Worm (Caenorhabditis elegans) whole organism, L1 larva: ENCODE measurements around the gene F19B2.7.

ENCODE experiments used
- C04F5.9 ChIP-seq: sonication (generic microtip); optimal IDR thresholded peaks from 2 replicates; lab custom pipeline; 2016; ENCODE audit warnings: missing genetic modification characterization, missing compliant biosample characterization
- C16A3.4 ChIP-seq: fragments of 150-350 bp; optimal IDR thresholded peaks from 2 replicates; lab custom pipeline; 2014; ENCODE audit warnings: missing biosample characterization, missing genetic modification characterization
- C34B4.2 ChIP-seq: sonication (generic microtip); optimal IDR thresholded peaks from 2 replicates; lab custom pipeline; 2017; ENCODE audit warnings: mild to moderate bottlenecking, missing genetic modification characterization, missing compliant biosample characterization
- alr-1 ChIP-seq: fragments of 200-800 bp; sonication (Bioruptor generic); optimal IDR thresholded peaks from 2 replicates; lab custom pipeline; 2018; ENCODE audit warnings: borderline replicate concordance, mild to moderate bottlenecking, missing genetic modification characterization, missing compliant biosample characterization
- ama-1 ChIP-seq: fragments of 150-350 bp; optimal IDR thresholded peaks from 2 replicates; lab custom pipeline; 2014
- ceh-63 ChIP-seq: fragments of 200-800 bp; sonication (Bioruptor generic); optimal IDR thresholded peaks from 2 replicates; lab custom pipeline; 2018; ENCODE audit warnings: mild to moderate bottlenecking, missing genetic modification characterization, missing compliant biosample characterization
- ces-1 ChIP-seq: fragments of 150-350 bp; optimal IDR thresholded peaks from 2 replicates; lab custom pipeline; 2014; ENCODE audit warnings: missing biosample characterization, missing genetic modification reagents, missing genetic modification characterization
- dpl-1 ChIP-seq, 3 experiments: fragments of 150-350 bp in 2 of 3; sonication (generic microtip) in 1 of 3; optimal IDR thresholded peaks; 2 replicates each; lab custom pipeline; 2014 to 2017; ENCODE audit warnings: missing biosample characterization in 3 of 3, missing genetic modification characterization in 3 of 3, missing genetic modification reagents in 3 of 3
- efl-1 ChIP-seq, 4 experiments: fragments of 150-350 bp; optimal IDR thresholded peaks in 3 of 4; peaks in 1 of 4; 1 replicate in 1 of 4; 2 replicates in 3 of 4; lab custom pipeline; 2014; ENCODE audit warnings: missing biosample characterization in 2 of 4, missing genetic modification characterization in 2 of 4, missing genetic modification reagents in 2 of 4
- egl-13 ChIP-seq: sonication (generic microtip); optimal IDR thresholded peaks from 2 replicates; lab custom pipeline; 2016; ENCODE audit warnings: missing genotype, missing genetic modification reagents, missing genetic modification characterization, missing compliant biosample characterization
- egl-27 ChIP-seq, 2 experiments: fragments of 150-350 bp in 1 of 2; sonication (generic microtip); optimal IDR thresholded peaks; 3 replicates each; lab custom pipeline; 2017 to 2018; ENCODE audit warnings: missing biosample characterization in 2 of 2, missing genetic modification characterization in 2 of 2, missing genetic modification reagents in 2 of 2
- elt-2 ChIP-seq: sonication (generic microtip); optimal IDR thresholded peaks from 2 replicates; lab custom pipeline; 2016; ENCODE audit warnings: missing genetic modification characterization, mild to moderate bottlenecking, inconsistent platforms, missing compliant biosample characterization, missing genetic modification reagents
- fkh-4 ChIP-seq: sonication (generic microtip); optimal IDR thresholded peaks from 2 replicates; lab custom pipeline; 2016; ENCODE audit warnings: missing compliant biosample characterization, missing genetic modification characterization, borderline replicate concordance
- fos-1 ChIP-seq: fragments of 150-350 bp; optimal IDR thresholded peaks from 2 replicates; lab custom pipeline; 2014; ENCODE audit warnings: missing biosample characterization, missing genetic modification characterization
- grh-1 ChIP-seq: fragments of 200-800 bp; sonication (Bioruptor generic); IDR thresholded peaks from 2 replicates; pipeline ENCODE4 v1.3.6; 2022; ENCODE audit warnings: missing genetic modification reagents, missing genetic modification characterization, missing compliant biosample characterization
- hpl-2 ChIP-seq: fragments of 150-350 bp; optimal IDR thresholded peaks from 2 replicates; lab custom pipeline; 2014; ENCODE audit warnings: missing biosample characterization, missing genetic modification reagents, missing genetic modification characterization
- isw-1 ChIP-seq: fragments of 200-800 bp; sonication (Bioruptor generic); IDR thresholded peaks from 2 replicates; pipeline ENCODE4 v1.3.6; 2022; ENCODE audit warnings: missing genetic modification characterization, missing compliant biosample characterization
- jun-1 ChIP-seq: fragments of 150-350 bp; optimal IDR thresholded peaks from 2 replicates; lab custom pipeline; 2014; ENCODE audit warnings: missing biosample characterization, missing genetic modification reagents, missing genetic modification characterization
- lin-13 ChIP-seq: fragments of 150-350 bp; optimal IDR thresholded peaks from 2 replicates; lab custom pipeline; 2014; ENCODE audit warnings: missing biosample characterization, missing genetic modification reagents, missing genetic modification characterization
- lin-14 ChIP-seq: fragments of 200-800 bp; sonication (Bioruptor generic); optimal IDR thresholded peaks from 2 replicates; lab custom pipeline; 2018; ENCODE audit warnings: mild to moderate bottlenecking, missing genetic modification characterization, moderate library complexity, missing compliant biosample characterization
- lin-35 ChIP-seq, 2 experiments: fragments of 150-350 bp; optimal IDR thresholded peaks; 2 replicates each; lab custom pipeline; 2014; ENCODE audit warnings: missing biosample characterization in 2 of 2, missing genetic modification characterization in 2 of 2, missing genetic modification reagents in 2 of 2
- lin-39 ChIP-seq: fragments of 150-350 bp; optimal IDR thresholded peaks from 2 replicates; lab custom pipeline; 2014; ENCODE audit warnings: missing biosample characterization, missing genetic modification reagents, missing genetic modification characterization
- mab-9 ChIP-seq: fragments of 200-800 bp; sonication (Bioruptor generic); IDR thresholded peaks from 2 replicates; pipeline ENCODE4 v1.3.6; 2022; ENCODE audit warnings: missing genetic modification reagents, missing genetic modification characterization, missing compliant biosample characterization
- mep-1 ChIP-seq: fragments of 150-350 bp; optimal IDR thresholded peaks from 2 replicates; lab custom pipeline; 2014; ENCODE audit warnings: missing biosample characterization, missing genetic modification characterization
- nhr-11 ChIP-seq: fragments of 150-350 bp; optimal IDR thresholded peaks from 2 replicates; lab custom pipeline; 2014; ENCODE audit warnings: missing biosample characterization, missing genetic modification characterization
- nhr-12 ChIP-seq: sonication (generic microtip); optimal IDR thresholded peaks from 2 replicates; lab custom pipeline; 2017; ENCODE audit warnings: missing biosample characterization, missing genetic modification characterization
- nhr-19 ChIP-seq: fragments of 200-800 bp; sonication (Bioruptor generic); conservative IDR thresholded peaks from 2 replicates; pipeline ENCODE4 v1.3.6; 2022; ENCODE audit warnings: missing genetic modification characterization, missing compliant biosample characterization
- nhr-71 ChIP-seq: sonication (generic microtip); optimal IDR thresholded peaks from 2 replicates; lab custom pipeline; 2016; ENCODE audit warnings: mild to moderate bottlenecking, missing genetic modification characterization, moderate library complexity, missing compliant biosample characterization
- nhr-76 ChIP-seq: sonication (generic microtip); optimal IDR thresholded peaks from 2 replicates; lab custom pipeline; 2017; ENCODE audit warnings: missing biosample characterization, missing genetic modification characterization
- nhr-77 ChIP-seq: fragments of 150-350 bp; optimal IDR thresholded peaks from 2 replicates; lab custom pipeline; 2014; ENCODE audit warnings: missing biosample characterization, missing genetic modification characterization
- nhr-90 ChIP-seq: sonication (generic microtip); optimal IDR thresholded peaks from 2 replicates; lab custom pipeline; 2016; ENCODE audit warnings: mild to moderate bottlenecking, missing genetic modification characterization, missing compliant biosample characterization; ENCODE audit not compliant: poor library complexity
- pag-3 ChIP-seq: sonication (generic microtip); optimal IDR thresholded peaks from 2 replicates; lab custom pipeline; 2017; ENCODE audit warnings: missing genetic modification characterization, mild to moderate bottlenecking, missing compliant biosample characterization, antibody characterized with exemption, borderline replicate concordance; ENCODE audit not compliant: insufficient read depth
- pax-3 ChIP-seq: fragments of 200-800 bp; sonication (Bioruptor generic); optimal IDR thresholded peaks from 2 replicates; lab custom pipeline; 2018; ENCODE audit warnings: mild to moderate bottlenecking, missing genetic modification characterization, moderate library complexity, missing compliant biosample characterization
- pqm-1 ChIP-seq: sonication (generic microtip); optimal IDR thresholded peaks from 3 replicates; lab custom pipeline; 2017; ENCODE audit warnings: missing biosample characterization, missing genetic modification characterization
- rnt-1 ChIP-seq: sonication (generic microtip); optimal IDR thresholded peaks from 2 replicates; lab custom pipeline; 2016; ENCODE audit warnings: mild to moderate bottlenecking, missing genetic modification characterization, moderate library complexity, missing compliant biosample characterization
- snpc-4 ChIP-seq: fragments of 150-350 bp; optimal IDR thresholded peaks from 2 replicates; lab custom pipeline; 2014; ENCODE audit warnings: missing biosample characterization, missing genetic modification characterization
- snu-23 ChIP-seq: sonication (generic microtip); optimal IDR thresholded peaks from 2 replicates; lab custom pipeline; 2016; ENCODE audit warnings: missing genetic modification characterization, missing compliant biosample characterization
- tlp-1 ChIP-seq: fragments of 150-350 bp; optimal IDR thresholded peaks from 2 replicates; lab custom pipeline; 2014; ENCODE audit warnings: missing biosample characterization, missing genetic modification characterization
- xbp-1 ChIP-seq: sonication (generic microtip); optimal IDR thresholded peaks from 2 replicates; lab custom pipeline; 2016; ENCODE audit warnings: missing genetic modification characterization, missing compliant biosample characterization
- ztf-11 ChIP-seq, 2 experiments: sonication (generic microtip); optimal IDR thresholded peaks; 2 replicates each; lab custom pipeline; 2016 to 2017; ENCODE audit warnings: missing genetic modification characterization in 2 of 2, missing biosample characterization in 1 of 2, missing compliant biosample characterization in 1 of 2

Gene F19B2.7

ce11 chrV:20158223-20158622, 6.7 kb downstream of the F19B2.7 start, which contains the start of gene F19B2.6:
F19B2.6 (plus strand) TSS chrV:20158523.
- no peak for TF ChIP-seq xbp-1 (tag; lab: Kevin White, UChicago)
- TF ChIP-seq, all 84 proteins: peak for 0

DNA sequence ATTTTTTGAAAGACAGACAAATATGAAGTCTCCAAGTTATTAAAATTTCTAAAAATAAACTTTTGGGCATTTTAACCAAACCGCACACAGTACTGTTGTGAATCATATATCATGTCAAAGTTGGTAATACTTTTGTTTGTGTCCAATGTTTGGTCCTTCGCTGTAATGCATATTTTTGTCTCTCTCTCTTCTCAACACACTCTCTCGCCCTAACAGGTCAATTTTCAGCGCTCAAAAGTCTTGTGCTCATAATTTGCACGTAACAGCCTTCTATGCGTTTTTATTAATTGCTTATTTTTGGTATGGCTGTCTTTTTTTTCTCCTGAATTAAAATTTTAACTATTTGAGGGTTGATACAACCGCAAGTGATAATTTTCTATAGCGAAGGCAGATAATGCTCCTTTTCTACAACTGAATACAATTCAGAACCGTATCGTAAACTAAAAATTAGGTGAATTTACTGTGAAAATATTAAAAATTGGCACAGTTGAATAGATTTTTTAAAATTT, 10.3 kb downstream of the F19B2.7 start:
- TF ChIP-seq rnt-1 (tag; lab: Kevin White, UChicago) = no peak
- TF ChIP-seq, all 84 proteins: peak for 0

DNA sequence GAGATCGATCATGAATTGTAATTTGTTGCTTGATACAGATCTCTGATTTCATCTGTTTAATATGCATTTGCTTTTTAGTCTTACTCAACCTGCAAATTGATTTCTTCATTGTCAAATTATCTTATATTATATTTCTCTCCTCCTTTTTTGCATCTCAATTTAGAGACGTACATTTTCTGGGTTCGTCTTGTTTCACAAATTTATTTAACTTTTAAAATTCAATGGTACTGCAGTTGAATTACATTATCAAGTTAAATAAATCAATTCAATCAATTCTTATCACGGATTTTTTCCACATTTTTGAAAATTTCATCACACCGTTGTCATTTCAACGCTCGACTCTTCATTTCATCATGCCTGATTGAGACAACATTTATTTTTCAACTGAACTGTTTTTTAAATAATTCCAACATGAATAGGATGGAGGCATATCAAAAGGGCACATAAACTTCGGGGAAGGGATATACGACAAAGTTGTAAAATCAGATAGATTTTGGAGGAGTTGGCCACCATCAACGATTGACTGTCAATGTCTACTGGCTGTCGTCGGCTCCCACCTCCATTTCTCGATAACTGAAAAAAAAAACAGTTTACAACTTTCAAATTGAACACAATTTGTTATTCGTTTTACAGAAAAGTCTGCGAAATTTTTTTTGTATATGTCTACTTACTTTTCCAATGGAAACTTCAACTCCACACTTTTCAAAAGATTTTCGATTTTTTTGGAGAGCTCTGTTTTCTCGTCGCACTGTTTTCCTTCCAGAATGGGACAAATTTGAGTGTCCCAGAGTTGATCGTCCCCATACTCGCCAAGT, 11.0 kb downstream of the F19B2.7 start:
- TF ChIP-seq lin-35 (GFP tag; optimal IDR thresholded peaks at IDR 0.05; lab: Kevin White, UChicago) (peak in 1 of 2 experiments; percentile 60), snu-23 (GFP tag; lab: Kevin White, UChicago) (no peak), ama-1 (peak; percentile 63), efl-1 (optimal IDR thresholded peaks at IDR 0.05; lab: Kevin White, UChicago) (no peak), efl-1 (GFP tag; optimal IDR thresholded peaks at IDR 0.05 in 1 of 2; lab: Kevin White, UChicago) (peak in 1 of 2 experiments; percentile 59), elt-2 (tag; lab: Kevin White, UChicago) (peak; percentile 73), jun-1 (no peak), isw-1 (no peak), nhr-71 (tag; lab: Kevin White, UChicago) (peak; percentile 9), snpc-4 (tag; lab: Kevin White, UChicago) (no peak), dpl-1 (GFP tag; optimal IDR thresholded peaks at IDR 0.05; lab: Kevin White, UChicago) (no peak), pag-3 (tag; lab: Kevin White, UChicago) (no peak), hpl-2 (GFP tag; lab: Kevin White, UChicago) (peak; percentile 51), egl-27 (tag; optimal IDR thresholded peaks at IDR 0.05; lab: Kevin White, UChicago) (no peak)

DNA sequence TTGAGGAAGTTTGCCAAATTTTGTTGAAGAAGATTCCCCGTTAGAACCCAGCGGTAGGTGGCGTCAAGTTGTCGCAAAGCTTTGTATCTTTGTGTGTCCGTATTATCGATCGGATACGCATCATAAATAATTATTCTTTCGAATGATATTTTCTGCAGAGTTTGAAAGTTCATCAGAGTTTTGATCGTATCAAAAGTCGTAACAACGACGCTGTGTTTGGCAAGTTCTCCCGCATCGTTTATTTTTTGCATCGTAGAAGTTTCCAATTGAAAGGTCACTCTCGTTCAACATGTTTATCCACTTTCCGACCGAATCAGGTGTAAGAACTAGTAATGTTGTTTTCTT, 11.5 kb downstream of the F19B2.7 start:
- TF ChIP-seq egl-13 (tag; lab: Kevin White, UChicago) (no peak), lin-13 (no peak), fos-1 (tag; lab: Kevin White, UChicago) (no peak), lin-14 (GFP tag; lab: Kevin White, UChicago) (no peak), C34B4.2 (tag; lab: Kevin White, UChicago) (no peak), mab-9 (no peak), ces-1 (GFP tag; lab: Kevin White, UChicago) (no peak), ztf-11 (tag; optimal IDR thresholded peaks at IDR 0.05; lab: Kevin White, UChicago) (no peak), nhr-12 (tag; lab: Kevin White, UChicago) (no peak), nhr-19 (GFP tag; lab: Robert Waterston, UW) (no peak), grh-1 (GFP tag; lab: Robert Waterston, UW) (no peak)

- TF ChIP-seq nhr-77 (tag; lab: Kevin White, UChicago) (no peak), ceh-63 (GFP tag; lab: Kevin White, UChicago) (no peak), tlp-1 (tag; lab: Kevin White, UChicago) (no peak), nhr-76 (no peak), alr-1 (tag; lab: Kevin White, UChicago) (no peak), C04F5.9 (no peak), mab-9 (no peak), elt-2 (tag; lab: Kevin White, UChicago) (peak; percentile 99), pqm-1 (peak; percentile 72), jun-1 (peak; percentile 66), nhr-19 (GFP tag; lab: Robert Waterston, UW) (0 out of 2 replicates have a peak, but pooled peaks have one; percentile 8), pax-3 (tag; lab: Kevin White, UChicago) (peak; percentile 25), mep-1 (tag; lab: Kevin White, UChicago) (no peak), lin-39 (tag; lab: Kevin White, UChicago) (no peak), C16A3.4 (tag; lab: Kevin White, UChicago) (no peak), grh-1 (GFP tag; lab: Robert Waterston, UW) (no peak), nhr-90 (peak; percentile 47), isw-1 (no peak), fkh-4 (tag; lab: Kevin White, UChicago) (no peak), egl-27 (tag; optimal IDR thresholded peaks at IDR 0.05; lab: Kevin White, UChicago) (no peak), nhr-11 (tag; lab: Kevin White, UChicago) (no peak)
Observed at ce11 chrV:20164059-20164892, 12.7 kb downstream of the F19B2.7 start, which contains the start of gene F19B2.5. F19B2.5 (minus strand) TSS chrV:20164165.
